Fruit fly (Drosophila melanogaster) S2 (cell line): Measurements from ENCODE around the gene SecCl.

Experiments
- CG8478 ChIP-seq: fragments of >200 bp; optimal IDR thresholded peaks from 2 replicates; lab custom pipeline; 2018
- CTCF ChIP-seq, 2 experiments: fragments of >200 bp; optimal IDR thresholded peaks; 2 replicates each; lab custom pipeline; 2018

SecCl gene

dm6 chr3L:17470110-17470509 is at the start of gene SecCl:
Gene SecCl (plus strand): TSS chr3L:17470127.
- peak; percentile 60 to 67 for TF ChIP-seq CTCF (optimal IDR thresholded peaks at IDR 0.05; lab: Kevin White, UChicago)
- no peak for TF ChIP-seq CG8478

- TF ChIP-seq CG8478 = no peak
- TF ChIP-seq CTCF (optimal IDR thresholded peaks at IDR 0.05; lab: Kevin White, UChicago) = no peak
These were observed 49.2 kb upstream of the SecCl start for dm6 chr3L:17420610-17421194.

- TF ChIP-seq CG8478 = no peak
- no peak for TF ChIP-seq CTCF (optimal IDR thresholded peaks at IDR 0.05; lab: Kevin White, UChicago)
These were observed 48.6 kb upstream of the SecCl start, which contains the start of gene blot for dm6 chr3L:17421319-17421718. Gene blot (minus strand): TSS chr3L:17421514.

- TF ChIP-seq CG8478 = no peak
- TF ChIP-seq CTCF (optimal IDR thresholded peaks at IDR 0.05; lab: Kevin White, UChicago) = no peak
These were observed 44.7 kb upstream of the SecCl start, which contains the start of the genes Sec3 and COX7B for dm6 chr3L:17425132-17425713. Gene Sec3 (minus strand): TSS chr3L:17425217. Gene COX7B (plus strand): TSS chr3L:17425477.

- TF ChIP-seq CG8478 (no peak), CTCF (optimal IDR thresholded peaks at IDR 0.05; lab: Kevin White, UChicago) (no peak)
These were observed 42.9 kb upstream of the SecCl start, which contains the start of gene Polr3G for dm6 chr3L:17427013-17427412. Gene Polr3G (minus strand): TSS chr3L:17427130.

dm6 chr3L:17428779-17429178 is 41.1 kb upstream of the SecCl start, which contains the start of gene Gorab:
Gene Gorab (minus strand): TSS chr3L:17428836.
- TF ChIP-seq CG8478 = no peak
- no peak for TF ChIP-seq CTCF (optimal IDR thresholded peaks at IDR 0.05; lab: Kevin White, UChicago)

dm6 chr3L:17430390-17430789 is 39.5 kb upstream of the SecCl start:
- TF ChIP-seq CTCF (optimal IDR thresholded peaks at IDR 0.05; lab: Kevin White, UChicago) = no peak
- TF ChIP-seq CG8478 = no peak

dm6 chr3L:17430957-17431585 is 38.9 kb upstream of the SecCl start:
- TF ChIP-seq CTCF (optimal IDR thresholded peaks at IDR 0.05; lab: Kevin White, UChicago) = no peak
- no peak for TF ChIP-seq CG8478

- no peak for TF ChIP-seq CG8478
- TF ChIP-seq CTCF (optimal IDR thresholded peaks at IDR 0.05; lab: Kevin White, UChicago) = no peak
These were observed 37.0 kb upstream of the SecCl start, which contains the start of gene frc for dm6 chr3L:17432947-17433346. Gene frc (minus strand): TSS chr3L:17433190.

- no peak for TF ChIP-seq CG8478
- no peak for TF ChIP-seq CTCF (optimal IDR thresholded peaks at IDR 0.05; lab: Kevin White, UChicago)
These were observed 36.4 kb upstream of the SecCl start, which contains the start of the genes Coq4 and CG32176 for dm6 chr3L:17433555-17433954. Gene Coq4 (minus strand): TSS chr3L:17433621. Gene CG32176 (plus strand): TSS chr3L:17433868.

- no peak for TF ChIP-seq CG8478
- no peak for TF ChIP-seq CTCF (optimal IDR thresholded peaks at IDR 0.05; lab: Kevin White, UChicago)
These were observed 33.6 kb upstream of the SecCl start, which contains the start of gene CG12229 for dm6 chr3L:17436331-17436730. Gene CG12229 (minus strand): TSS chr3L:17436431.

- no peak for TF ChIP-seq CG8478
- TF ChIP-seq CTCF (optimal IDR thresholded peaks at IDR 0.05; lab: Kevin White, UChicago) = no peak
These were observed 30.9 kb upstream of the SecCl start, which contains the start of gene CG18265 for dm6 chr3L:17438872-17439495. Gene CG18265 (plus strand): TSS chr3L:17439401.

dm6 chr3L:17441602-17442001 is 28.3 kb upstream of the SecCl start:
- no peak for TF ChIP-seq CTCF (optimal IDR thresholded peaks at IDR 0.05; lab: Kevin White, UChicago)
- TF ChIP-seq CG8478 = no peak

dm6 chr3L:17444569-17444968 is 25.4 kb upstream of the SecCl start:
- no peak for TF ChIP-seq CG8478
- no peak for TF ChIP-seq CTCF (optimal IDR thresholded peaks at IDR 0.05; lab: Kevin White, UChicago)
